Fruit fly (Drosophila melanogaster): ENCODE results near the gene Regnase-1.

The Regnase-1 gene

dm6 chr3R:20013404-20013922, 22.4 kb downstream of the Regnase-1 start, which contains the start of the genes CG17190 and CG4836:
Gene CG17190 (minus strand): TSS chr3R:20013504.
Gene CG4836 (plus strand): TSS chr3R:20013872.
- TF ChIP-seq CG4730 (GFP tag; IDR thresholded peaks at IDR 0.05) (no peak), YL-1 (GFP tag; optimal IDR thresholded peaks at IDR 0.05) (no peak), bsh (GFP tag; optimal IDR thresholded peaks at IDR 0.05) (no peak), wdn (GFP tag; IDR thresholded peaks at IDR 0.05) (no peak), CG12942 (GFP tag; optimal IDR thresholded peaks at IDR 0.05) (no peak)

- TF ChIP-seq bsh (GFP tag; optimal IDR thresholded peaks at IDR 0.05) = peak in 1 of 2 experiments; percentile 17
- peak; percentile 13 for TF ChIP-seq sens (GFP tag)
- no peak for TF ChIP-seq Usf (GFP tag; optimal IDR thresholded peaks at IDR 0.05)
- no peak for TF ChIP-seq fd64A (GFP tag; optimal IDR thresholded peaks at IDR 0.05)
- peak; percentile 90 for TF ChIP-seq Ets65A (GFP tag)
- TF ChIP-seq dmrt11E (tag; optimal IDR thresholded peaks at IDR 0.05) = peak; percentile 17
Observed at dm6 chr3R:20012688-20013087, 23.2 kb downstream of the Regnase-1 start.

- no peak for TF ChIP-seq CG14667 (GFP tag; IDR thresholded peaks at IDR 0.05)
- 0 out of 3 replicates have a peak, but pooled peaks have one; percentile 15 for TF ChIP-seq CG11456 (GFP tag; IDR thresholded peaks at IDR 0.05)
- TF ChIP-seq CG8478 (optimal IDR thresholded peaks at IDR 0.05) = peak; percentile 50
Observed at dm6 chr3R:20010942-20011341, 24.9 kb downstream of the Regnase-1 start.

- TF ChIP-seq br (optimal IDR thresholded peaks at IDR 0.05) (no peak), CG30020 (tag; optimal IDR thresholded peaks at IDR 0.05) (peak; percentile 40), tll (GFP tag; optimal IDR thresholded peaks at IDR 0.05) (peak in 1 of 2 experiments; percentile 14), esg (GFP tag; conservative IDR thresholded peaks at IDR 0.05) (no peak), ara (GFP tag; IDR thresholded peaks at IDR 0.05) (0 out of 2 replicates have a peak, but pooled peaks have one; percentile 10), CG6683 (GFP tag; optimal IDR thresholded peaks at IDR 0.05) (peak; percentile 35), CG31365 (tag; optimal IDR thresholded peaks at IDR 0.05) (peak; percentile 15), CG12391 (tag; optimal IDR thresholded peaks at IDR 0.05) (peak; percentile 55), Asciz (GFP tag; optimal IDR thresholded peaks at IDR 0.05) (peak; percentile 17), bcd (GFP tag; optimal IDR thresholded peaks at IDR 0.05) (peak; percentile 50), YL-1 (GFP tag; optimal IDR thresholded peaks at IDR 0.05) (peak; percentile 60), Meics (GFP tag; optimal IDR thresholded peaks at IDR 0.05) (peak; percentile 74), CG11723 (GFP tag; optimal IDR thresholded peaks at IDR 0.05) (no peak), Trl (optimal IDR thresholded peaks at IDR 0.05) (no peak), Trl (GFP tag; optimal IDR thresholded peaks at IDR 0.05) (no peak), CG10979 (tag; optimal IDR thresholded peaks at IDR 0.05) (peak; percentile 61), Side (GFP tag; optimal IDR thresholded peaks at IDR 0.05) (no peak), CG12071 (GFP tag; optimal IDR thresholded peaks at IDR 0.05) (no peak), az2 (GFP tag; optimal IDR thresholded peaks at IDR 0.05) (peak; percentile 24), H15 (GFP tag; IDR thresholded peaks at IDR 0.05) (no peak), BtbVII (GFP tag; optimal IDR thresholded peaks at IDR 0.05) (peak; percentile 39), seq (GFP tag; IDR thresholded peaks at IDR 0.05) (no peak), hbn (GFP tag; IDR thresholded peaks at IDR 0.05; ENCODE audit: partially characterized antibody) (peak; percentile 57), CG17328 (GFP tag; IDR thresholded peaks at IDR 0.05) (peak; percentile 25), sna (GFP tag; IDR thresholded peaks at IDR 0.05; ENCODE audit: partially characterized antibody) (peak; percentile 67), Dref (GFP tag; IDR thresholded peaks at IDR 0.05) (peak; percentile 71), CG8478 (optimal IDR thresholded peaks at IDR 0.05) (no peak), CG6791 (GFP tag; IDR thresholded peaks at IDR 0.05; ENCODE audit: partially characterized antibody) (peak; percentile 71), CG9797 (GFP tag; optimal IDR thresholded peaks at IDR 0.05) (peak; percentile 52), phol (tag; optimal IDR thresholded peaks at IDR 0.05) (peak; percentile 79), CG18262 (tag; optimal IDR thresholded peaks at IDR 0.05) (peak; percentile 29), CG8944 (GFP tag; optimal IDR thresholded peaks at IDR 0.05) (peak; percentile 16), sc (optimal IDR thresholded peaks at IDR 0.05) (no peak), sc (GFP tag; optimal IDR thresholded peaks at IDR 0.05) (no peak)
Observed at dm6 chr3R:20008372-20009051, 27.3 kb downstream of the Regnase-1 start, which contains the start of the genes Hs6st and MED25. Gene Hs6st (minus strand): TSS chr3R:20008512. Gene MED25 (plus strand): TSS chr3R:20008947.
